Fruit fly (Drosophila melanogaster) whole organism, embryonic: Measurements from ENCODE around the gene CG12279.

Source experiments
- Ada2b ChIP-seq: fragments of 200-800 bp; sonication (Bioruptor generic); IDR thresholded peaks from 2 replicates; pipeline ENCODE4 v1.3.6; 2022; ENCODE audit warnings: missing biosample characterization, missing genetic modification characterization
- Asciz ChIP-seq: fragments of 200-800 bp; sonication (Bioruptor generic); optimal IDR thresholded peaks from 2 replicates; lab custom pipeline; 2017; ENCODE audit warnings: missing biosample characterization, mild to moderate bottlenecking, missing genetic modification characterization, missing genetic modification reagents
- CG10267 ChIP-seq: fragments of 200-800 bp; sonication (Bioruptor generic); optimal IDR thresholded peaks from 2 replicates; lab custom pipeline; 2018; ENCODE audit warnings: missing biosample characterization, mild to moderate bottlenecking, missing genetic modification characterization, moderate library complexity
- CG10366 ChIP-seq: fragments of 200-800 bp; sonication (Bioruptor generic); IDR thresholded peaks from 2 replicates; pipeline ENCODE4 v1.3.6; 2022; ENCODE audit warnings: missing biosample characterization, missing genetic modification characterization
- CG10654 ChIP-seq: fragments of 200-800 bp; sonication (Bioruptor generic); optimal IDR thresholded peaks from 2 replicates; lab custom pipeline; 2016; ENCODE audit warnings: missing biosample characterization, missing genetic modification characterization
- CG12299 ChIP-seq: fragments of 200-800 bp; sonication (Bioruptor generic); optimal IDR thresholded peaks from 2 replicates; lab custom pipeline; 2018; ENCODE audit warnings: missing biosample characterization, mild to moderate bottlenecking, missing genetic modification characterization
- CG13123 ChIP-seq: fragments of 200-800 bp; sonication (Bioruptor generic); optimal IDR thresholded peaks from 2 replicates; lab custom pipeline; 2016; ENCODE audit warnings: missing biosample characterization, missing genetic modification characterization
- CG13296 ChIP-seq: fragments of 200-800 bp; sonication (Bioruptor generic); optimal IDR thresholded peaks from 3 replicates; lab custom pipeline; 2018; ENCODE audit warnings: missing biosample characterization, mild to moderate bottlenecking, missing genetic modification characterization
- CG14667 ChIP-seq: fragments of 200-800 bp; sonication (Bioruptor generic); IDR thresholded peaks from 2 replicates; pipeline ENCODE4 v1.3.6; 2022; ENCODE audit warnings: missing biosample characterization, missing genetic modification characterization
- CG16813 ChIP-seq: fragments of 200-800 bp; sonication (Bioruptor generic); IDR thresholded peaks from 3 replicates; pipeline ENCODE4 v1.3.6; 2022; ENCODE audit warnings: missing biosample characterization, missing genetic modification characterization; ENCODE audit not compliant: partially characterized antibody
- CG32772 ChIP-seq: fragments of 200-800 bp; sonication (Bioruptor generic); IDR thresholded peaks from 2 replicates; pipeline ENCODE4 v1.3.6; 2022; ENCODE audit warnings: missing biosample characterization, missing genetic modification characterization
- CG33557 ChIP-seq: fragments of 200-800 bp; sonication (Bioruptor generic); optimal IDR thresholded peaks from 2 replicates; lab custom pipeline; 2019; ENCODE audit warnings: missing biosample characterization, mild to moderate bottlenecking, missing genetic modification characterization, moderate library complexity
- CG4360 ChIP-seq: fragments of 200-800 bp; sonication (Bioruptor generic); IDR thresholded peaks from 2 replicates; pipeline ENCODE4 v1.3.6; 2022; ENCODE audit warnings: missing biosample characterization, missing genetic modification characterization
- CG43689 ChIP-seq: fragments of 200-800 bp; sonication (Bioruptor generic); IDR thresholded peaks from 2 replicates; pipeline ENCODE4 v1.3.6; 2022; ENCODE audit warnings: missing biosample characterization, missing genetic modification characterization
- CG4404 ChIP-seq: fragments of 200-800 bp; sonication (Bioruptor generic); IDR thresholded peaks from 2 replicates; pipeline ENCODE4 v1.3.6; 2022; ENCODE audit warnings: missing biosample characterization, missing genetic modification characterization
- CG6175 ChIP-seq: fragments of 200-800 bp; sonication (Bioruptor generic); IDR thresholded peaks from 3 replicates; pipeline ENCODE4 v1.3.6; 2022; ENCODE audit warnings: missing biosample characterization, missing genetic modification characterization
- CG7271 ChIP-seq: fragments of 200-800 bp; sonication (Bioruptor generic); optimal IDR thresholded peaks from 2 replicates; lab custom pipeline; 2018; ENCODE audit warnings: missing biosample characterization, mild to moderate bottlenecking, missing genetic modification characterization, moderate library complexity
- Ets65A ChIP-seq: fragments of 200-800 bp; sonication (Bioruptor generic); peaks from one replicate; lab custom pipeline; 2016; ENCODE audit warnings: missing biosample characterization, missing genetic modification characterization
- Gsc ChIP-seq: fragments of 200-800 bp; sonication (Bioruptor generic); IDR thresholded peaks from 2 replicates; pipeline ENCODE4 v1.3.6; 2022; ENCODE audit warnings: missing biosample characterization, missing genetic modification characterization
- HLHmδ ChIP-seq: fragments of 200-800 bp; sonication (Bioruptor generic); optimal IDR thresholded peaks from 2 replicates; lab custom pipeline; 2018; ENCODE audit warnings: missing biosample characterization, mild to moderate bottlenecking, missing genetic modification characterization, moderate library complexity
- Hand ChIP-seq: fragments of 200-800 bp; sonication (Bioruptor generic); optimal IDR thresholded peaks from 2 replicates; lab custom pipeline; 2017; ENCODE audit warnings: mild to moderate bottlenecking, missing biosample characterization, missing genetic modification reagents, missing genetic modification characterization
- HmgD ChIP-seq: fragments of 200-800 bp; sonication (Bioruptor generic); optimal IDR thresholded peaks from 3 replicates; lab custom pipeline; 2016; ENCODE audit warnings: missing biosample characterization, missing genetic modification characterization
- Hr51 ChIP-seq, 2 experiments: fragments of 200-800 bp; sonication (Bioruptor generic); optimal IDR thresholded peaks; 2 replicates in 1 of 2; 3 replicates in 1 of 2; lab custom pipeline; 2016 to 2018; ENCODE audit warnings: missing biosample characterization in 2 of 2, missing genetic modification characterization in 2 of 2, mild to moderate bottlenecking in 1 of 2, moderate library complexity in 1 of 2
- Jarid2 ChIP-seq: fragments of 200-800 bp; sonication (Bioruptor generic); optimal IDR thresholded peaks from 3 replicates; lab custom pipeline; 2017; ENCODE audit warnings: mild to moderate bottlenecking, missing biosample characterization, missing genetic modification reagents, missing genetic modification characterization
- Med ChIP-seq: fragments of 200-800 bp; sonication (Bioruptor generic); peaks from one replicate; lab custom pipeline; 2016; ENCODE audit warnings: missing biosample characterization, missing genetic modification characterization, mild to moderate bottlenecking, inconsistent platforms, moderate library complexity
- Mrtf ChIP-seq: fragments of 200-800 bp; sonication (Bioruptor generic); IDR thresholded peaks from 3 replicates; pipeline ENCODE4 v1.3.6; 2022; ENCODE audit warnings: missing biosample characterization, missing genetic modification characterization
- Nf-YB ChIP-seq: fragments of 200-800 bp; sonication (Bioruptor generic); optimal IDR thresholded peaks from 3 replicates; lab custom pipeline; 2019; ENCODE audit warnings: missing biosample characterization, mild to moderate bottlenecking, missing genetic modification characterization, moderate library complexity
- Ptx1 ChIP-seq: fragments of 200-800 bp; sonication (Bioruptor generic); IDR thresholded peaks from 2 replicates; pipeline ENCODE4 v1.3.6; 2022; ENCODE audit warnings: missing biosample characterization, missing genetic modification characterization
- Six4 ChIP-seq: fragments of 200-800 bp; sonication (Bioruptor generic); optimal IDR thresholded peaks from 2 replicates; lab custom pipeline; 2016; ENCODE audit warnings: missing biosample characterization, missing genetic modification characterization
- ac ChIP-seq: fragments of 200-800 bp; sonication (Bioruptor generic); optimal IDR thresholded peaks from 3 replicates; lab custom pipeline; 2017; ENCODE audit warnings: missing biosample characterization, mild to moderate bottlenecking, missing genetic modification characterization
- ase ChIP-seq: fragments of 200-800 bp; sonication (Bioruptor generic); IDR thresholded peaks from 3 replicates; pipeline ENCODE4 v1.3.6; 2022; ENCODE audit warnings: missing biosample characterization, missing genetic modification characterization
- az2 ChIP-seq: fragments of 200-800 bp; sonication (Bioruptor generic); optimal IDR thresholded peaks from 3 replicates; lab custom pipeline; 2016; ENCODE audit warnings: missing biosample characterization, missing genetic modification characterization
- dimm ChIP-seq: fragments of 200-800 bp; sonication (Bioruptor generic); IDR thresholded peaks from 2 replicates; pipeline ENCODE4 v1.3.6; 2022; ENCODE audit warnings: missing biosample characterization, missing genetic modification characterization
- dysf ChIP-seq: fragments of 200-800 bp; sonication (Bioruptor generic); IDR thresholded peaks from 3 replicates; pipeline ENCODE4 v1.3.6; 2022; ENCODE audit warnings: missing biosample characterization, missing genetic modification characterization
- fd3F ChIP-seq: fragments of 200-800 bp; sonication (Bioruptor generic); optimal IDR thresholded peaks from 2 replicates; lab custom pipeline; 2018; ENCODE audit warnings: missing biosample characterization, mild to moderate bottlenecking, missing genetic modification characterization, moderate library complexity
- ftz-f1 ChIP-seq: fragments of 200-800 bp; sonication (Bioruptor generic); optimal IDR thresholded peaks from 2 replicates; lab custom pipeline; 2016; ENCODE audit warnings: missing biosample characterization, missing genetic modification characterization
- gce ChIP-seq: fragments of 200-800 bp; sonication (Bioruptor generic); IDR thresholded peaks from 3 replicates; pipeline ENCODE4 v1.3.6; 2022; ENCODE audit warnings: missing biosample characterization, missing genetic modification characterization
- gsb ChIP-seq: fragments of 200-800 bp; sonication (Bioruptor generic); IDR thresholded peaks from 2 replicates; pipeline ENCODE4 v1.3.6; 2022; ENCODE audit warnings: missing biosample characterization, missing genetic modification characterization
- jigr1 ChIP-seq: fragments of 200-800 bp; sonication (Bioruptor generic); IDR thresholded peaks from 3 replicates; pipeline ENCODE4 v1.3.6; 2022; ENCODE audit warnings: missing biosample characterization, missing genetic modification characterization
- knrl ChIP-seq: fragments of 200-800 bp; sonication (Bioruptor generic); IDR thresholded peaks from 3 replicates; pipeline ENCODE4 v1.3.6; 2022; ENCODE audit warnings: missing biosample characterization, missing genetic modification characterization; ENCODE audit not compliant: partially characterized antibody
- nerfin-1 ChIP-seq: fragments of 200-800 bp; sonication (Bioruptor generic); optimal IDR thresholded peaks from 3 replicates; lab custom pipeline; 2019; ENCODE audit warnings: missing biosample characterization, mild to moderate bottlenecking, missing genetic modification characterization, moderate library complexity
- oc ChIP-seq: fragments of 200-800 bp; sonication (Bioruptor generic); optimal IDR thresholded peaks from 2 replicates; lab custom pipeline; 2018; ENCODE audit warnings: missing biosample characterization, mild to moderate bottlenecking, missing genetic modification characterization, moderate library complexity
- pan ChIP-seq, 4 experiments: fragments of >200 bp in 3 of 4; fragments of 200-800 bp in 1 of 4; sonication (Bioruptor generic) in 1 of 4; optimal IDR thresholded peaks in 3 of 4; IDR thresholded peaks in 1 of 4; 2 replicates each; pipeline versions ENCODE4 v1.3.6 to Lab custom; 2017 to 2022; ENCODE audit warnings: missing biosample characterization in 2 of 4, missing genetic modification characterization in 2 of 4, mixed read lengths in 1 of 4
- pb ChIP-seq: fragments of 200-800 bp; sonication (Bioruptor generic); optimal IDR thresholded peaks from 3 replicates; lab custom pipeline; 2016; ENCODE audit warnings: missing biosample characterization, missing genetic modification characterization
- pfk ChIP-seq: fragments of 200-800 bp; sonication (Bioruptor generic); optimal IDR thresholded peaks from 2 replicates; lab custom pipeline; 2018; ENCODE audit warnings: missing biosample characterization, mild to moderate bottlenecking, missing genetic modification characterization, moderate library complexity
- sim ChIP-seq: fragments of 200-800 bp; sonication (Bioruptor generic); IDR thresholded peaks from 2 replicates; pipeline ENCODE4 v1.3.6; 2022; ENCODE audit warnings: missing biosample characterization, missing genetic modification characterization
- sna ChIP-seq: fragments of 200-800 bp; sonication (Bioruptor generic); IDR thresholded peaks from 2 replicates; pipeline ENCODE4 v1.3.6; 2022; ENCODE audit warnings: missing biosample characterization, missing genetic modification characterization; ENCODE audit not compliant: partially characterized antibody
- sob ChIP-seq: fragments of 200-800 bp; sonication (Bioruptor generic); IDR thresholded peaks from 2 replicates; pipeline ENCODE4 v1.3.6; 2022; ENCODE audit warnings: missing biosample characterization, missing genetic modification characterization
- ttk ChIP-seq: fragments of 200-800 bp; sonication (Bioruptor generic); IDR thresholded peaks from 2 replicates; pipeline ENCODE4 v2.1.2; 2022; ENCODE audit warnings: missing biosample characterization, missing genetic modification characterization
- wek ChIP-seq: fragments of 200-800 bp; sonication (Bioruptor generic); optimal IDR thresholded peaks from 3 replicates; lab custom pipeline; 2018; ENCODE audit warnings: missing biosample characterization, mild to moderate bottlenecking, missing genetic modification characterization, moderate library complexity

CG12279 gene

DNA sequence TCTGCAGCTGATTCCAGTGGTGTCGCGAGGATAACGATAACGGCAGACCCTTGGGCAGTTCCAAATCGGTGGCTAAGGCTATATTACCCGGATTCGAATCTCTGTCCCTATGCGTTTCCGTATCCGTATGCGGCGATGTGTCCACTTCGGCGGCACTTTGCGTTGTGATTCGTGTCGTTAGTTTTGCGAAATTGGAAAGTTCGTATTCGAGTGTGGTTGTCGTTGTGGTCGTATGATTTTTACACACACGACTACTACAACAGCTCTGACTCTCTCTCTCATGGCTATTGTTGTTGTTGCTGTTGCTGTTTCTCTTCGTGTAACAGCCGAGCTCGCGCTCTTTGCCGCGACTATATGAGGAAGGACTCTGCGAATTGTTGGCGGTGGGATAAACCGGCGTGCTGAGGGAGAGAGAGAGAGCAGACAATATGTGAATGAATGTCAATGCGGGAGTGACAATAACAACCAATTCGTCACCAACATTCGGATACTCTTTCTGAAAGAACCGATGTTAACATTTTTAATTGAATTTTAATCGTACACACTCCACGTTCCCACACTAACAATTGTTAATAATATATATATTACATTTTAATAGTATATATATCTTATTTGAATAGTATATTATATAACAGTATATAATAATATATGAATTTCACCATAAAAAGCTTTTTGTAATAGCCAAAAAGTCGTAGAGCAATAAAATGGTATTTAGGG lies 14.9 kb downstream of the CG12279 start (continued):
- TF ChIP-seq gce (GFP tag; lab: Robert Waterston, UW) (no peak), CG13123 (no peak), dimm (GFP tag; lab: Robert Waterston, UW) (no peak), ttk (GFP tag; lab: Robert Waterston, UW) (no peak), HmgD (GFP tag; lab: Kevin White, UChicago) (no peak), CG14667 (GFP tag; lab: Robert Waterston, UW) (no peak), oc (tag; lab: Kevin White, UChicago) (no peak), HLHmδ (GFP tag; lab: Kevin White, UChicago) (no peak), sob (no peak), nerfin-1 (tag; lab: Kevin White, UChicago) (no peak), wek (GFP tag; lab: Kevin White, UChicago) (no peak), Ptx1 (peak; percentile 13; the same call in 1 of the 2 replicates), CG10654 (GFP tag; lab: Kevin White, UChicago) (no peak), CG10267 (tag; lab: Kevin White, UChicago) (peak; percentile 27), CG4404 (GFP tag; lab: Robert Waterston, UW) (no peak), CG10366 (GFP tag; lab: Robert Waterston, UW) (no peak), ase (no peak), CG32772 (GFP tag; lab: Robert Waterston, UW) (no peak), Mrtf (GFP tag; lab: Robert Waterston, UW) (no peak), ac (GFP tag; lab: Kevin White, UChicago) (no peak), CG6175 (GFP tag; lab: Robert Waterston, UW) (no peak), knrl (no peak), CG33557 (GFP tag; lab: Kevin White, UChicago) (no peak), dysf (GFP tag; lab: Robert Waterston, UW) (peak; percentile 47; the same call in 1 of the 3 replicates), Ets65A (GFP tag; lab: Kevin White, UChicago) (no peak), CG12299 (tag; lab: Kevin White, UChicago) (peak; percentile 5), CG16813 (no peak), sim (no peak), Nf-YB (no peak), pfk (no peak), Med (peak; percentile 73), CG7271 (tag; lab: Kevin White, UChicago) (no peak), CG13296 (GFP tag; lab: Kevin White, UChicago) (peak; percentile 46), Gsc (no peak), Ada2b (GFP tag; lab: Robert Waterston, UW) (no peak), Hr51 (GFP tag; optimal IDR thresholded peaks at IDR 0.05; lab: Kevin White, UChicago) (peak in 1 of 2 experiments; percentile 67), CG4360 (GFP tag; lab: Robert Waterston, UW) (peak; percentile 81), Six4 (GFP tag; lab: Kevin White, UChicago) (no peak), pan (optimal IDR thresholded peaks at IDR 0.05; lab: Kevin White, UChicago) (no peak), pan (GFP tag; optimal IDR thresholded peaks at IDR 0.05 in 1 of 2, IDR thresholded peaks at IDR 0.05 in 1 of 2) (no peak), pb (GFP tag; lab: Kevin White, UChicago) (no peak), Asciz (GFP tag; lab: Kevin White, UChicago) (no peak), CG43689 (GFP tag; lab: Robert Waterston, UW) (no peak), ftz-f1 (peak; percentile 17), Jarid2 (GFP tag; lab: Kevin White, UChicago) (no peak), Hand (no peak), fd3F (GFP tag; lab: Kevin White, UChicago) (no peak), sna (GFP tag; lab: Robert Waterston, UW) (no peak), jigr1 (GFP tag; lab: Robert Waterston, UW) (no peak), az2 (no peak), gsb (GFP tag; lab: Robert Waterston, UW) (no peak)
